Fruit fly (Drosophila melanogaster): ENCODE data around the gene Pten.

Pten gene

DNA sequence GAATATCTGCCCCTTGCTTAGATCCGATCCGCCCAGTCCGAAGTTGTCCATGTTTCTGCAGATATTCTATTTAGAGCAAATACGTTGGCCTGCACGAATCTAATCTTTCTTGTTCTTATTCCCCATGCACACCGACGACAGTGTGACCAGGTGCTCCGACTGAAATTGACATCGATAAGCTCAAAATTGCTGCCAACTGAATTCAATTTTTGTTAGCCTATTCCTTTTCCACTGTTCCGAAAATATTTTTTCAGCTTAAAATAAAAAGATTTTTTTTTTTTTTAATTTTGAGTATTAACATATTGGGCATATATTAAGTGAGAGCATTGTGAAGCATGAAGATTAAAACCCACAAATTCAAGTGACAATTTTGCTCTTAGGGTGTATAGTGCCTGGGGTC, 42.9 kb upstream of the Pten start, which contains the start of gene nmd (continued):
- TF ChIP-seq CG30020 (tag; optimal IDR thresholded peaks at IDR 0.05) (peak; percentile 90), h (optimal IDR thresholded peaks at IDR 0.05) (no peak), HmgD (GFP tag; optimal IDR thresholded peaks at IDR 0.05) (peak; percentile 34), Lhr (GFP tag; optimal IDR thresholded peaks at IDR 0.05) (peak; percentile 62), tap (tag; optimal IDR thresholded peaks at IDR 0.05) (no peak), CG10366 (GFP tag; IDR thresholded peaks at IDR 0.05) (no peak), ato (GFP tag; IDR thresholded peaks at IDR 0.05; ENCODE audit: partially characterized antibody) (no peak), mirr (GFP tag; optimal IDR thresholded peaks at IDR 0.05) (no peak), Ptx1 (GFP tag; IDR thresholded peaks at IDR 0.05) (0 out of 2 replicates have a peak, but pooled peaks have one; percentile 13), Bteb2 (GFP tag; optimal IDR thresholded peaks at IDR 0.05) (no peak), CG12391 (tag; optimal IDR thresholded peaks at IDR 0.05) (peak; percentile 46), MESR4 (GFP tag; optimal IDR thresholded peaks at IDR 0.05) (peak; percentile 77), unc-4 (GFP tag; IDR thresholded peaks at IDR 0.05; ENCODE audit: partially characterized antibody) (peak; percentile 30; the same call in 1 of the 2 replicates), CG10543 (GFP tag; optimal IDR thresholded peaks at IDR 0.05) (no peak), oc (tag; optimal IDR thresholded peaks at IDR 0.05) (no peak), pfk (GFP tag; optimal IDR thresholded peaks at IDR 0.05) (peak; percentile 95), ftz-f1 (GFP tag; optimal IDR thresholded peaks at IDR 0.05) (no peak), onecut (GFP tag; IDR thresholded peaks at IDR 0.05) (peak; percentile 32; the same call in 1 of the 2 replicates), wor (GFP tag; IDR thresholded peaks at IDR 0.05) (no peak), HLH3B (GFP tag; IDR thresholded peaks at IDR 0.05) (no peak), CG7839 (tag; optimal IDR thresholded peaks at IDR 0.05) (peak; percentile 2), Fer1 (GFP tag; optimal IDR thresholded peaks at IDR 0.05) (peak; percentile 50), gem (tag; optimal IDR thresholded peaks at IDR 0.05) (peak; percentile 16), p53 (GFP tag; optimal IDR thresholded peaks at IDR 0.05) (peak; percentile 36), CG15011 (GFP tag; optimal IDR thresholded peaks at IDR 0.05) (no peak), Scr (GFP tag; IDR thresholded peaks at IDR 0.05; ENCODE audit: partially characterized antibody) (peak; percentile 19; the same call in 1 of the 2 replicates), Ssrp (tag; optimal IDR thresholded peaks at IDR 0.05) (no peak), CG12659 (GFP tag; optimal IDR thresholded peaks at IDR 0.05) (peak; percentile 55), GATAe (GFP tag; conservative IDR thresholded peaks at IDR 0.05) (no peak), CG2116 (GFP tag; optimal IDR thresholded peaks at IDR 0.05) (peak; percentile 92), CG16813 (GFP tag; IDR thresholded peaks at IDR 0.05; ENCODE audit: partially characterized antibody) (peak; percentile 50; the same call in 1 of the 3 replicates), chif (GFP tag; optimal IDR thresholded peaks at IDR 0.05) (peak in 1 of 2 experiments; percentile 3), CG10654 (GFP tag; optimal IDR thresholded peaks at IDR 0.05) (peak; percentile 3), CoRest (tag; optimal IDR thresholded peaks at IDR 0.05) (peak; percentile 24), phol (tag; optimal IDR thresholded peaks at IDR 0.05) (peak; percentile 21), hkb (optimal IDR thresholded peaks at IDR 0.05) (no peak), hkb (GFP tag; IDR thresholded peaks at IDR 0.05) (no peak), CG4360 (GFP tag; IDR thresholded peaks at IDR 0.05) (no peak), CG6813 (GFP tag; optimal IDR thresholded peaks at IDR 0.05) (no peak), CG17829 (tag; optimal IDR thresholded peaks at IDR 0.05) (peak; percentile 13), Hmr (GFP tag; optimal IDR thresholded peaks at IDR 0.05) (peak; percentile 32), tna (GFP tag; IDR thresholded peaks at IDR 0.05; ENCODE audit: partially characterized antibody) (peak; percentile 12; the same call in 1 of the 2 replicates), Bdp1 (GFP tag; optimal IDR thresholded peaks at IDR 0.05) (no peak), grau (tag; optimal IDR thresholded peaks at IDR 0.05) (peak; percentile 6), tio (GFP tag; optimal IDR thresholded peaks at IDR 0.05) (no peak), Myb (GFP tag; optimal IDR thresholded peaks at IDR 0.05) (peak; percentile 20), slbo (GFP tag; IDR thresholded peaks at IDR 0.05) (peak; percentile 35; the same call in 1 of the 2 replicates), CG9817 (tag; optimal IDR thresholded peaks at IDR 0.05) (peak; percentile 16), Hr3 (GFP tag; optimal IDR thresholded peaks at IDR 0.05) (no peak), CG15269 (tag; optimal IDR thresholded peaks at IDR 0.05) (peak; percentile 6)
